Worm (Caenorhabditis elegans) whole organism, late embryonic: ENCODE data around the gene ZK177.12.
A peak's percentile ranks its signal among the peaks of the same experiment; 100 is the strongest.

Experiments
- C08G9.2 ChIP-seq: sonication (generic microtip); optimal IDR thresholded peaks from 2 replicates; lab custom pipeline; 2016; ENCODE audit warnings: mild to moderate bottlenecking, missing genetic modification characterization, moderate library complexity, missing compliant biosample characterization
- C38D4.7 ChIP-seq: fragments of 200-800 bp; sonication (Bioruptor generic); optimal IDR thresholded peaks from 2 replicates; lab custom pipeline; 2018; ENCODE audit warnings: mild to moderate bottlenecking, missing genetic modification characterization, moderate library complexity, missing compliant biosample characterization
- F13H6.1 ChIP-seq: sonication (generic microtip); optimal IDR thresholded peaks from 2 replicates; lab custom pipeline; 2016; ENCODE audit warnings: missing genetic modification characterization, missing compliant biosample characterization
- K02D7.2 ChIP-seq: sonication (generic microtip); optimal IDR thresholded peaks from 2 replicates; lab custom pipeline; 2017; ENCODE audit warnings: mild to moderate bottlenecking, missing genetic modification characterization, missing compliant biosample characterization
- T23F11.4 ChIP-seq: fragments of 200-800 bp; sonication (Bioruptor generic); optimal IDR thresholded peaks from 2 replicates; lab custom pipeline; 2018; ENCODE audit warnings: mild to moderate bottlenecking, missing genetic modification characterization, missing compliant biosample characterization
- ahr-1 ChIP-seq: sonication (generic microtip); optimal IDR thresholded peaks from 2 replicates; lab custom pipeline; 2016; ENCODE audit warnings: missing genetic modification characterization, missing compliant biosample characterization
- ceh-2 ChIP-seq: sonication (generic microtip); optimal IDR thresholded peaks from 2 replicates; lab custom pipeline; 2016; ENCODE audit warnings: missing genotype, missing genetic modification characterization, missing compliant biosample characterization
- ceh-24 ChIP-seq: sonication (generic microtip); optimal IDR thresholded peaks from 2 replicates; lab custom pipeline; 2016; ENCODE audit warnings: mild to moderate bottlenecking, missing genetic modification characterization, missing compliant biosample characterization
- ceh-48 ChIP-seq: sonication (generic microtip); optimal IDR thresholded peaks from 2 replicates; lab custom pipeline; 2016; ENCODE audit warnings: missing genetic modification characterization, inconsistent platforms, missing compliant biosample characterization
- elt-2 ChIP-seq: sonication (generic microtip); optimal IDR thresholded peaks from 2 replicates; lab custom pipeline; 2016; ENCODE audit warnings: missing genetic modification reagents, missing genetic modification characterization, missing compliant biosample characterization
- ets-4 ChIP-seq: sonication (generic microtip); optimal IDR thresholded peaks from 2 replicates; lab custom pipeline; 2016; ENCODE audit warnings: missing genetic modification characterization, missing compliant biosample characterization
- eyg-1 ChIP-seq: sonication (generic microtip); optimal IDR thresholded peaks from 2 replicates; lab custom pipeline; 2016; ENCODE audit warnings: missing genotype, missing genetic modification characterization, missing compliant biosample characterization
- fax-1 ChIP-seq: sonication (generic microtip); optimal IDR thresholded peaks from 2 replicates; lab custom pipeline; 2016; ENCODE audit warnings: missing genotype, missing genetic modification characterization, missing compliant biosample characterization
- fkh-10 ChIP-seq: fragments of 150-350 bp; optimal IDR thresholded peaks from 2 replicates; lab custom pipeline; 2014; ENCODE audit warnings: missing biosample characterization, missing genetic modification reagents, missing genetic modification characterization
- hlh-13 ChIP-seq: fragments of 200-800 bp; sonication (Bioruptor generic); optimal IDR thresholded peaks from 2 replicates; lab custom pipeline; 2018; ENCODE audit warnings: mild to moderate bottlenecking, missing genetic modification characterization, missing compliant biosample characterization
- hlh-15 ChIP-seq: sonication (generic microtip); optimal IDR thresholded peaks from 2 replicates; lab custom pipeline; 2016; ENCODE audit warnings: missing genetic modification characterization, missing compliant biosample characterization
- hlh-6 ChIP-seq: sonication (generic microtip); optimal IDR thresholded peaks from 2 replicates; lab custom pipeline; 2016; ENCODE audit warnings: missing genotype, missing genetic modification characterization, missing compliant biosample characterization
- mec-3 ChIP-seq: sonication (generic microtip); optimal IDR thresholded peaks from 2 replicates; lab custom pipeline; 2016; ENCODE audit warnings: borderline replicate concordance, missing genetic modification characterization, missing compliant biosample characterization
- odd-2 ChIP-seq: sonication (generic microtip); optimal IDR thresholded peaks from 2 replicates; lab custom pipeline; 2017; ENCODE audit warnings: antibody characterized with exemption, mild to moderate bottlenecking, missing genetic modification characterization, missing compliant biosample characterization
- pag-3 ChIP-seq: sonication (generic microtip); optimal IDR thresholded peaks from 2 replicates; lab custom pipeline; 2016; ENCODE audit warnings: missing compliant biosample characterization, missing genetic modification characterization, borderline replicate concordance
- pha-4 ChIP-seq: fragments of 150-350 bp; optimal IDR thresholded peaks from 2 replicates; lab custom pipeline; 2018; ENCODE audit warnings: missing biosample characterization, missing genetic modification reagents, missing genetic modification characterization
- pqm-1 ChIP-seq: sonication (generic microtip); optimal IDR thresholded peaks from 2 replicates; lab custom pipeline; 2016; ENCODE audit warnings: missing genetic modification characterization, missing compliant biosample characterization
- rnt-1 ChIP-seq: sonication (generic microtip); optimal IDR thresholded peaks from 2 replicates; lab custom pipeline; 2016; ENCODE audit warnings: missing genetic modification characterization, missing compliant biosample characterization
- sox-2 ChIP-seq: fragments of 200-800 bp; sonication (Bioruptor generic); IDR thresholded peaks from 2 replicates; pipeline ENCODE4 v1.3.6; 2022; ENCODE audit warnings: missing genetic modification reagents, missing genetic modification characterization, missing compliant biosample characterization
- sox-4 ChIP-seq: sonication (generic microtip); optimal IDR thresholded peaks from 2 replicates; lab custom pipeline; 2017; ENCODE audit warnings: mild to moderate bottlenecking, missing genetic modification characterization, inconsistent platforms, missing compliant biosample characterization
- tbx-2 ChIP-seq: sonication (generic microtip); optimal IDR thresholded peaks from 2 replicates; lab custom pipeline; 2016; ENCODE audit warnings: missing genetic modification characterization, missing compliant biosample characterization
- unc-3 ChIP-seq, 2 experiments: fragments of 200-800 bp in 1 of 2; sonication (Bioruptor generic) in 1 of 2; sonication (generic microtip) in 1 of 2; conservative IDR thresholded peaks in 1 of 2; optimal IDR thresholded peaks in 1 of 2; 2 replicates each; pipeline versions ENCODE4 v1.3.6 to Lab custom; 2016 to 2022; ENCODE audit warnings: missing compliant biosample characterization in 2 of 2, missing genetic modification characterization in 2 of 2, missing genetic modification reagents in 1 of 2
- unc-55 ChIP-seq: sonication (generic microtip); optimal IDR thresholded peaks from 2 replicates; lab custom pipeline; 2017; ENCODE audit warnings: missing biosample characterization, missing genetic modification reagents, missing genetic modification characterization

ZK177.12 gene

ce11 chrII:5557134-5557533 lies 35.6 kb downstream of the ZK177.12 start:
- TF ChIP-seq ceh-24 (tag; lab: Kevin White, UChicago) (no peak), elt-2 (peak; percentile 31)

- no peak for TF ChIP-seq ceh-24 (tag; lab: Kevin White, UChicago)
- peak; percentile 88 for TF ChIP-seq elt-2
- TF ChIP-seq T23F11.4 (GFP tag; lab: Kevin White, UChicago), result no peak
- TF ChIP-seq ceh-2, result no peak
- TF ChIP-seq hlh-13 (GFP tag; lab: Kevin White, UChicago), result no peak
- TF ChIP-seq hlh-6, result no peak
- TF ChIP-seq sox-2 (GFP tag; lab: Robert Waterston, UW), result no peak
Observed at ce11 chrII:5561392-5561791, 39.9 kb downstream of the ZK177.12 start, which contains the start of gene C17C3.3. Gene C17C3.3 (plus strand): TSS chrII:5561737.

DNA sequence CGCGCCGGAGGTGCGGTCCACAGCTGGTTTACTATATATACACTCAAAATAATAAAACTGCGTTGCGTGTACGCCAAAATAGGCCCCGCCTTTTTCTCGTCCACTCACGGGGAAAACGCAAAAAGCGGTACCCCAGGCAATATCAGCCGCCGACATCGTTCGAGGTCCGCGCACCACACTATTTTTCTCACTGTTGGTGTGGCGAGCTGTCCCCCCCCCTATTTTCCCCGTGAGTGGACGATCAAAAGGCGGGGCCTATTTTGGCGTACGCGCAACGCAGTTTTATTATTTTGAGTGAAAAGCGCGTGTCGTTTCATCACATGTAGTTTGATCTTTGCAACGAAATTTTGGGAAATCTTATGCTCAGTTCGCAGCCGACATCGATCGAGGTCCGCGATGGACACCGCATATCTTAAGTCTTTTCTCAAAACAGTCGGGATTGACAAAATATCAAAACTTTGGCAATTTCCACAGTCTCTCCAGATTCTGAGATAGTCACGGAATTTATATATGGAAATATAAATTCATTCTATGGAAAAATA lies 43.6 kb downstream of the ZK177.12 start:
- TF ChIP-seq eyg-1 (tag; lab: Kevin White, UChicago), result no peak
- no peak for TF ChIP-seq ceh-24 (tag; lab: Kevin White, UChicago)
- TF ChIP-seq ets-4, result no peak
- no peak for TF ChIP-seq ahr-1
- no peak for TF ChIP-seq K02D7.2 (tag; lab: Kevin White, UChicago)
- TF ChIP-seq pqm-1, result no peak
- TF ChIP-seq unc-55 (GFP tag; lab: Kevin White, UChicago), result no peak
- no peak for TF ChIP-seq C08G9.2 (tag; lab: Kevin White, UChicago)
- no peak for TF ChIP-seq hlh-6
- no peak for TF ChIP-seq unc-3 (GFP tag; conservative IDR thresholded peaks at IDR 0.05; lab: Robert Waterston, UW)
- no peak for TF ChIP-seq unc-3 (tag; optimal IDR thresholded peaks at IDR 0.05; lab: Kevin White, UChicago)
- TF ChIP-seq F13H6.1 (tag; lab: Kevin White, UChicago), result no peak
- TF ChIP-seq odd-2 (tag; lab: Kevin White, UChicago), result no peak
- TF ChIP-seq ceh-2, result no peak

ce11 chrII:5570272-5570671 lies 48.8 kb downstream of the ZK177.12 start, which contains the start of the genes C17C3.1 and C17C3.15:
Gene C17C3.1 (plus strand): TSS chrII:5570572.
Gene C17C3.15 (plus strand): TSS chrII:5570654.
- TF ChIP-seq pqm-1, result no peak
- TF ChIP-seq hlh-15 (tag; lab: Kevin White, UChicago), result no peak
- TF ChIP-seq ets-4, result no peak
- no peak for TF ChIP-seq rnt-1
- no peak for TF ChIP-seq pha-4 (tag; lab: Kevin White, UChicago)
- no peak for TF ChIP-seq C38D4.7
- no peak for TF ChIP-seq unc-3 (GFP tag; conservative IDR thresholded peaks at IDR 0.05; lab: Robert Waterston, UW)
- TF ChIP-seq unc-3 (tag; optimal IDR thresholded peaks at IDR 0.05; lab: Kevin White, UChicago), result no peak
- no peak for TF ChIP-seq mec-3 (tag; lab: Kevin White, UChicago)
- no peak for TF ChIP-seq hlh-6
- no peak for TF ChIP-seq pag-3 (tag; lab: Kevin White, UChicago)
- no peak for TF ChIP-seq sox-4 (tag; lab: Kevin White, UChicago)
- no peak for TF ChIP-seq fkh-10 (GFP tag; lab: Kevin White, UChicago)
- TF ChIP-seq ceh-48 (tag; lab: Kevin White, UChicago), result no peak
- no peak for TF ChIP-seq fax-1 (tag; lab: Kevin White, UChicago)
- TF ChIP-seq eyg-1 (tag; lab: Kevin White, UChicago), result no peak
- TF ChIP-seq tbx-2, result no peak
